Fruit fly (Drosophila melanogaster): ENCODE data around the gene CG17343.

The CG17343 gene

DNA sequence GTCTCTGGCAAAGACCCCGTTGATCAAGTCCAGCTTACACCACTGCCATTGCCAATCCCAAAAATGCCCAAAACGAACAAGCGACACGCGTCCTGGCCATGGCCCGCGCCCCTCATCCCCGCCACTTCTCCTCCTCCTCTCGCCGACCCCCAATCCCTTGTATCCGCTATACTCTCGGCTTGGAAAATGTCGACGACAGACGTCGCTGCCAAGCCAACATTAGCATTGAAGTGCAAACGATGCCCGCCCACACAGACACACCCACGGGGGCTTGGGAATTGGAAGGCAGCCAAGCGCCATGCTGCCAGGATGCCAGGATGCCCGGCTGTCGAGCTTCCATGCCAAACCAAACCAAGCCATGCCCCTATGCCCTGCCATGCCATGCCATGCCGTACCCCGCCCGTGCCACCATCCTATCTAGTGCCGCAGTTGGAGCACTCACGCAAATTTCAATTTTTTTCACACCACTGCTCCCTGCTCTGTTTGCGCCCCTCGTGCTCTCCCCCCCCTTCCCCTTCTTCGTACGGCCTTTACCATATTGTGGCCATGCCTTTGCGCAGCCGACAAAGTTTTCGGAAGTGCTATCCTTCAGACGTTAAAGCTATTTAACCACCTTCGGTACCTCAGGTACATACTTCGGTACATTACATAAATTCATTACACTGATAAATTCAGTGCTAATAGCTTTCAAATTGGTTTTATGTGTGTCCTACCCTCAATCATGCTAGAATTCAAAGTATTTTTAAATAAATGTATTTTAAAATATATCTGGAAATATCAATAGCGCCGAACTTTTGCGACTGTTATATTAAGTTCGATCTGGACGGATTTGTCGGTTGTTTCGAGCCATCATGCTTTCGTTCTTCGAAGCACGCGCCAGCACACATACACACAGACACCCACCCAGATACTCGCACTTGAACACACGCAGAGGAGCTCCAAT, 43.2 kb upstream of the CG17343 start:
- no peak for TF ChIP-seq Hr78 (GFP tag; optimal IDR thresholded peaks at IDR 0.05)
- no peak for TF ChIP-seq pan (optimal IDR thresholded peaks at IDR 0.05)
- no peak for TF ChIP-seq Mio (GFP tag; optimal IDR thresholded peaks at IDR 0.05)
- no peak for TF ChIP-seq N (GFP tag; optimal IDR thresholded peaks at IDR 0.05)
- peak; percentile 66 for TF ChIP-seq CG9705 (GFP tag; optimal IDR thresholded peaks at IDR 0.05)
- TF ChIP-seq Myc (optimal IDR thresholded peaks at IDR 0.05) = no peak
- TF ChIP-seq OdsH (GFP tag; optimal IDR thresholded peaks at IDR 0.05) = peak; percentile 81
- TF ChIP-seq ey (GFP tag; optimal IDR thresholded peaks at IDR 0.05) = peak; percentile 62
- no peak for TF ChIP-seq tai (GFP tag; optimal IDR thresholded peaks at IDR 0.05)
- TF ChIP-seq sv (GFP tag; optimal IDR thresholded peaks at IDR 0.05) = peak; percentile 50
- peak; percentile 64 for TF ChIP-seq woc (GFP tag; optimal IDR thresholded peaks at IDR 0.05)
- no peak for TF ChIP-seq jim (GFP tag; optimal IDR thresholded peaks at IDR 0.05)
- TF ChIP-seq Vsx2 (GFP tag; optimal IDR thresholded peaks at IDR 0.05; ENCODE audit: partially characterized antibody) = no peak
- TF ChIP-seq dl (GFP tag; optimal IDR thresholded peaks at IDR 0.05; ENCODE audit: insufficient read depth in 1 of 2, partially characterized antibody in 2 of 2) = no peak
- TF ChIP-seq foxo (GFP tag; optimal IDR thresholded peaks at IDR 0.05) = peak in 1 of 2 experiments; percentile 87
- TF ChIP-seq brk (GFP tag; optimal IDR thresholded peaks at IDR 0.05) = peak; percentile 16
- peak; percentile 85 for TF ChIP-seq HLH106 (tag; optimal IDR thresholded peaks at IDR 0.05)
- peak; percentile 14 for TF ChIP-seq CG32264 (GFP tag; optimal IDR thresholded peaks at IDR 0.05)
- TF ChIP-seq rgr (GFP tag; optimal IDR thresholded peaks at IDR 0.05) = peak; percentile 76
- TF ChIP-seq CrebA (GFP tag; optimal IDR thresholded peaks at IDR 0.05; ENCODE audit: borderline replicate concordance) = peak; percentile 47
- TF ChIP-seq lola (GFP tag; optimal IDR thresholded peaks at IDR 0.05) = no peak
- TF ChIP-seq Rel (GFP tag; optimal IDR thresholded peaks at IDR 0.05) = peak; percentile 43
- peak; percentile 49 for TF ChIP-seq Rel (tag; optimal IDR thresholded peaks at IDR 0.05)
- peak; percentile 73 for TF ChIP-seq br (GFP tag; optimal IDR thresholded peaks at IDR 0.05)
- peak; percentile 75 for TF ChIP-seq dmrt93B (GFP tag; optimal IDR thresholded peaks at IDR 0.05)
- peak; percentile 64 for TF ChIP-seq psq (GFP tag; optimal IDR thresholded peaks at IDR 0.05)
- no peak for TF ChIP-seq GATAd (GFP tag; optimal IDR thresholded peaks at IDR 0.05)
- TF ChIP-seq Sp1 (GFP tag; optimal IDR thresholded peaks at IDR 0.05) = peak; percentile 91
- no peak for TF ChIP-seq usp (GFP tag; optimal IDR thresholded peaks at IDR 0.05)
- TF ChIP-seq Dif (GFP tag; optimal IDR thresholded peaks at IDR 0.05; ENCODE audit: partially characterized antibody) = no peak
- TF ChIP-seq Hnf4 (GFP tag; optimal IDR thresholded peaks at IDR 0.05) = peak; percentile 16
- TF ChIP-seq dsf (GFP tag; optimal IDR thresholded peaks at IDR 0.05; ENCODE audit: borderline replicate concordance) = no peak
- peak; percentile 49 for TF ChIP-seq sage (GFP tag; optimal IDR thresholded peaks at IDR 0.05)
- TF ChIP-seq Abd-B (GFP tag; optimal IDR thresholded peaks at IDR 0.05) = no peak
- TF ChIP-seq h (GFP tag; optimal IDR thresholded peaks at IDR 0.05) = peak; percentile 87
- peak; percentile 82 for TF ChIP-seq fru (GFP tag; optimal IDR thresholded peaks at IDR 0.05)
- no peak for TF ChIP-seq Jra (GFP tag; optimal IDR thresholded peaks at IDR 0.05)
- TF ChIP-seq Hr83 (GFP tag; optimal IDR thresholded peaks at IDR 0.05; ENCODE audit: poor library complexity, severe bottlenecking) = no peak
- TF ChIP-seq Dfd (GFP tag; optimal IDR thresholded peaks at IDR 0.05) = no peak

DNA sequence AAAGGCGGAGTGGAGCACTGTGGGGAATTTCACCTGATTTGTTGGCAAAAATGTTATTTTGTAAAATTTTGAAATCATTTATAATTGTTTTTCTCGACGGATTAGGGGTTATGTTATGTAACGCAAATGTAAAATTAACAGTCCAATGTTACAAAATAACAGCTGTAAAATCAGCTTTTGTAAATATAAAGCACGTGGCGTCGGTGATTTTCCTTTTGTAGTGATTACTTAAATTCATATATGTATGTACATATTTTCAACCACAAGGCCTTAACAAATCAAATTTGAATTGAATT, 42.6 kb upstream of the CG17343 start, which contains the start of gene CG15172:
CG15172 (plus strand) TSS at position 197 of the 296 bp plus-strand sequence.
- TF ChIP-seq brk (GFP tag; optimal IDR thresholded peaks at IDR 0.05) (no peak), sage (GFP tag; optimal IDR thresholded peaks at IDR 0.05) (no peak), Vsx2 (GFP tag; optimal IDR thresholded peaks at IDR 0.05; ENCODE audit: partially characterized antibody) (no peak), N (GFP tag; optimal IDR thresholded peaks at IDR 0.05) (no peak), fru (GFP tag; optimal IDR thresholded peaks at IDR 0.05) (no peak), tai (GFP tag; optimal IDR thresholded peaks at IDR 0.05) (no peak), rgr (GFP tag; optimal IDR thresholded peaks at IDR 0.05) (no peak), lola (GFP tag; optimal IDR thresholded peaks at IDR 0.05) (no peak), GATAd (GFP tag; optimal IDR thresholded peaks at IDR 0.05) (no peak), Rel (GFP tag; optimal IDR thresholded peaks at IDR 0.05) (no peak), Rel (tag; optimal IDR thresholded peaks at IDR 0.05) (no peak), Hr78 (GFP tag; optimal IDR thresholded peaks at IDR 0.05) (no peak), ey (GFP tag; optimal IDR thresholded peaks at IDR 0.05) (no peak), Hr83 (GFP tag; optimal IDR thresholded peaks at IDR 0.05; ENCODE audit: poor library complexity, severe bottlenecking) (no peak)
